Worm (Caenorhabditis elegans) whole organism, L4 larva: Measurements from ENCODE around the gene F10C1.23.

Source experiments
- D1046.2 ChIP-seq: fragments of 200-800 bp; sonication (Bioruptor generic); IDR thresholded peaks from 2 replicates; pipeline ENCODE4 v1.3.6; 2022; ENCODE audit warnings: missing genetic modification characterization, missing compliant biosample characterization
- F10B5.3 ChIP-seq: sonication (generic microtip); optimal IDR thresholded peaks from 2 replicates; lab custom pipeline; 2016; ENCODE audit warnings: mild to moderate bottlenecking, missing genetic modification characterization, missing compliant biosample characterization
- F26F4.8 ChIP-seq: fragments of 200-800 bp; sonication (Bioruptor generic); conservative IDR thresholded peaks from 2 replicates; pipeline ENCODE4 v1.3.6; 2022; ENCODE audit warnings: missing genetic modification characterization, missing compliant biosample characterization
- F37D6.2 ChIP-seq: sonication (generic microtip); optimal IDR thresholded peaks from 2 replicates; lab custom pipeline; 2016; ENCODE audit warnings: mild to moderate bottlenecking, missing genetic modification characterization, missing compliant biosample characterization
- T26A8.4 ChIP-seq: fragments of 200-800 bp; sonication (Bioruptor generic); IDR thresholded peaks from 2 replicates; pipeline ENCODE4 v1.3.6; 2022; ENCODE audit warnings: missing genetic modification characterization, missing compliant biosample characterization
- Y105C5A.15 ChIP-seq: fragments of 200-800 bp; sonication (Bioruptor generic); IDR thresholded peaks from 2 replicates; pipeline ENCODE4 v1.3.6; 2022; ENCODE audit warnings: missing genetic modification characterization, missing compliant biosample characterization
- Y48G9A.11 ChIP-seq: fragments of 200-800 bp; sonication (Bioruptor generic); IDR thresholded peaks from 2 replicates; pipeline ENCODE4 v1.3.6; 2022; ENCODE audit warnings: missing genetic modification reagents, missing genetic modification characterization, missing compliant biosample characterization
- ZK337.2 ChIP-seq: fragments of 200-800 bp; sonication (Bioruptor generic); IDR thresholded peaks from 2 replicates; pipeline ENCODE4 v1.3.6; 2022; ENCODE audit warnings: missing genetic modification reagents, missing genetic modification characterization, missing compliant biosample characterization
- ZK546.5 ChIP-seq, 2 experiments: sonication (generic microtip); optimal IDR thresholded peaks; 2 replicates each; lab custom pipeline; 2017; ENCODE audit warnings: missing biosample characterization in 2 of 2, missing genetic modification characterization in 2 of 2
- ama-1 ChIP-seq: fragments of 150-350 bp; optimal IDR thresholded peaks from 2 replicates; lab custom pipeline; 2014; ENCODE audit warnings: inconsistent platforms, mixed read lengths
- arid-1 ChIP-seq: fragments of 200-800 bp; sonication (Bioruptor generic); conservative IDR thresholded peaks from 2 replicates; pipeline ENCODE4 v1.3.6; 2022; ENCODE audit warnings: missing genetic modification reagents, missing genetic modification characterization, missing compliant biosample characterization
- attf-4 ChIP-seq: sonication (generic microtip); optimal IDR thresholded peaks from 3 replicates; lab custom pipeline; 2017; ENCODE audit warnings: missing biosample characterization, missing genetic modification characterization
- ceh-44 ChIP-seq: fragments of 200-800 bp; sonication (Bioruptor generic); IDR thresholded peaks from 2 replicates; pipeline ENCODE4 v1.3.6; 2022; ENCODE audit warnings: missing genetic modification reagents, missing genetic modification characterization, missing compliant biosample characterization
- ceh-82 ChIP-seq: sonication (generic microtip); optimal IDR thresholded peaks from 2 replicates; lab custom pipeline; 2017; ENCODE audit warnings: missing biosample characterization, missing genetic modification characterization
- ces-1 ChIP-seq: fragments of 150-350 bp; sonication (generic microtip); optimal IDR thresholded peaks from 4 replicates; lab custom pipeline; 2014; ENCODE audit warnings: missing biosample characterization, missing genetic modification reagents, missing genetic modification characterization
- cey-2 ChIP-seq: sonication (generic microtip); optimal IDR thresholded peaks from 3 replicates; lab custom pipeline; 2017; ENCODE audit warnings: missing genetic modification characterization, mild to moderate bottlenecking, missing compliant biosample characterization, antibody characterized with exemption, borderline replicate concordance; ENCODE audit not compliant: insufficient read depth
- daf-12 ChIP-seq: fragments of 150-350 bp; optimal IDR thresholded peaks from 2 replicates; lab custom pipeline; 2014; ENCODE audit warnings: missing biosample characterization, missing genetic modification reagents, missing genetic modification characterization
- dmd-8 ChIP-seq: fragments of 200-800 bp; sonication (Bioruptor generic); IDR thresholded peaks from 2 replicates; pipeline ENCODE4 v1.3.6; 2022; ENCODE audit warnings: missing genetic modification characterization, missing compliant biosample characterization
- duxl-1 ChIP-seq: sonication (generic microtip); optimal IDR thresholded peaks from 2 replicates; lab custom pipeline; 2016; ENCODE audit warnings: mild to moderate bottlenecking, missing genetic modification characterization, moderate library complexity, missing compliant biosample characterization; ENCODE audit not compliant: poor library complexity
- dve-1 ChIP-seq: sonication (generic microtip); optimal IDR thresholded peaks from 2 replicates; lab custom pipeline; 2017; ENCODE audit warnings: antibody characterized with exemption, mild to moderate bottlenecking, missing genetic modification characterization, missing compliant biosample characterization; ENCODE audit not compliant: insufficient read depth
- egl-43 ChIP-seq: fragments of 200-800 bp; sonication (Bioruptor generic); IDR thresholded peaks from 2 replicates; pipeline ENCODE4 v1.3.6; 2022; ENCODE audit warnings: missing genetic modification reagents, missing genetic modification characterization, missing compliant biosample characterization
- fos-1 ChIP-seq: fragments of 150-350 bp; optimal IDR thresholded peaks from 2 replicates; lab custom pipeline; 2014; ENCODE audit warnings: missing biosample characterization, missing genetic modification characterization
- hif-1 ChIP-seq, 2 experiments: sonication (generic microtip); optimal IDR thresholded peaks; 2 replicates each; lab custom pipeline; 2016 to 2017; ENCODE audit warnings: missing compliant biosample characterization in 2 of 2, missing genetic modification characterization in 2 of 2, missing genetic modification reagents in 2 of 2, missing genotype in 2 of 2, mild to moderate bottlenecking in 1 of 2
- hlh-30 ChIP-seq: sonication (generic microtip); optimal IDR thresholded peaks from 2 replicates; lab custom pipeline; 2017; ENCODE audit warnings: antibody characterized with exemption, mild to moderate bottlenecking, missing genetic modification characterization, missing compliant biosample characterization; ENCODE audit not compliant: insufficient read depth
- jun-1 ChIP-seq: fragments of 150-350 bp; optimal IDR thresholded peaks from 2 replicates; lab custom pipeline; 2014; ENCODE audit warnings: missing biosample characterization, missing genetic modification reagents, missing genetic modification characterization
- lim-7 ChIP-seq: fragments of 200-800 bp; sonication (Bioruptor generic); IDR thresholded peaks from 2 replicates; pipeline ENCODE4 v1.3.6; 2022; ENCODE audit warnings: missing genetic modification characterization, missing compliant biosample characterization
- lin-13 ChIP-seq: fragments of 150-350 bp; optimal IDR thresholded peaks from 2 replicates; lab custom pipeline; 2014; ENCODE audit warnings: missing biosample characterization, missing genetic modification reagents, missing genetic modification characterization
- lin-15B ChIP-seq: fragments of 150-350 bp; sonication (generic microtip); optimal IDR thresholded peaks from 3 replicates; lab custom pipeline; 2014; ENCODE audit warnings: missing biosample characterization, missing genetic modification characterization
- lin-29 ChIP-seq: fragments of 200-800 bp; sonication (Bioruptor generic); IDR thresholded peaks from 2 replicates; pipeline ENCODE4 v1.3.6; 2022; ENCODE audit warnings: missing genetic modification reagents, missing genetic modification characterization, missing compliant biosample characterization
- lir-3 ChIP-seq: sonication (generic microtip); optimal IDR thresholded peaks from 2 replicates; lab custom pipeline; 2016; ENCODE audit warnings: mild to moderate bottlenecking, missing genetic modification characterization, missing compliant biosample characterization
- madf-5 ChIP-seq, 2 experiments: fragments of 200-800 bp; sonication (Bioruptor generic); IDR thresholded peaks; 2 replicates each; pipeline ENCODE4 v1.3.6; 2022; ENCODE audit warnings: missing compliant biosample characterization in 2 of 2, missing genetic modification characterization in 2 of 2
- mep-1 ChIP-seq: fragments of 150-350 bp; sonication (generic microtip); optimal IDR thresholded peaks from 3 replicates; lab custom pipeline; 2014; ENCODE audit warnings: missing biosample characterization, missing genetic modification characterization
- mes-2 ChIP-seq: sonication (generic microtip); optimal IDR thresholded peaks from 2 replicates; lab custom pipeline; 2016; ENCODE audit warnings: missing genotype, mild to moderate bottlenecking, missing genetic modification characterization, missing compliant biosample characterization; ENCODE audit not compliant: poor library complexity, severe bottlenecking
- mxl-2 ChIP-seq: fragments of 200-800 bp; sonication (Bioruptor generic); conservative IDR thresholded peaks from 2 replicates; pipeline ENCODE4 v1.3.6; 2022; ENCODE audit warnings: missing genetic modification reagents, missing genetic modification characterization, missing compliant biosample characterization
- nhr-237 ChIP-seq: sonication (generic microtip); optimal IDR thresholded peaks from 2 replicates; lab custom pipeline; 2017; ENCODE audit warnings: missing biosample characterization, missing genetic modification characterization
- nhr-25 ChIP-seq: sonication (generic microtip); optimal IDR thresholded peaks from 2 replicates; lab custom pipeline; 2017; ENCODE audit warnings: missing genetic modification characterization, mild to moderate bottlenecking, missing compliant biosample characterization, antibody characterized with exemption, moderate library complexity, borderline replicate concordance; ENCODE audit not compliant: insufficient read depth
- nhr-28 ChIP-seq: fragments of 150-350 bp; optimal IDR thresholded peaks from 2 replicates; lab custom pipeline; 2014; ENCODE audit warnings: missing biosample characterization, missing genetic modification characterization
- nhr-48 ChIP-seq: sonication (generic microtip); optimal IDR thresholded peaks from 2 replicates; lab custom pipeline; 2016; ENCODE audit warnings: mild to moderate bottlenecking, missing genetic modification characterization, missing compliant biosample characterization
- nhr-6 ChIP-seq: fragments of 150-350 bp; optimal IDR thresholded peaks from 2 replicates; lab custom pipeline; 2014; ENCODE audit warnings: missing biosample characterization, missing genetic modification characterization
- pha-4 ChIP-seq, 2 experiments: fragments of 150-350 bp in 1 of 2; fragments of 200-800 bp in 1 of 2; sonication (Bioruptor generic) in 1 of 2; IDR thresholded peaks in 1 of 2; optimal IDR thresholded peaks in 1 of 2; 2 replicates each; pipeline versions ENCODE4 v1.3.6 to Lab custom; 2014 to 2022; ENCODE audit warnings: missing genetic modification characterization in 2 of 2, missing genetic modification reagents in 2 of 2, missing biosample characterization in 1 of 2, missing compliant biosample characterization in 1 of 2
- php-3 ChIP-seq: fragments of 200-800 bp; sonication (Bioruptor generic); IDR thresholded peaks from 2 replicates; pipeline ENCODE4 v1.3.6; 2022; ENCODE audit warnings: missing genetic modification reagents, missing genetic modification characterization, missing compliant biosample characterization
- sdz-12 ChIP-seq: fragments of 200-800 bp; sonication (Bioruptor generic); optimal IDR thresholded peaks from 2 replicates; lab custom pipeline; 2018; ENCODE audit warnings: mild to moderate bottlenecking, missing genetic modification characterization, missing compliant biosample characterization
- skn-1 ChIP-seq: fragments of 150-350 bp; optimal IDR thresholded peaks from 2 replicates; lab custom pipeline; 2014; ENCODE audit warnings: missing biosample characterization, missing genetic modification characterization
- snpc-4 ChIP-seq: fragments of 150-350 bp; optimal IDR thresholded peaks from 2 replicates; lab custom pipeline; 2014; ENCODE audit warnings: missing biosample characterization, missing genetic modification characterization
- spr-1 ChIP-seq: sonication (generic microtip); optimal IDR thresholded peaks from 2 replicates; lab custom pipeline; 2016; ENCODE audit warnings: mild to moderate bottlenecking, missing genetic modification characterization, missing compliant biosample characterization
- tra-1 ChIP-seq: fragments of 200-800 bp; sonication (Bioruptor generic); IDR thresholded peaks from 2 replicates; pipeline ENCODE4 v1.3.6; 2022; ENCODE audit warnings: missing genetic modification reagents, missing genetic modification characterization, missing compliant biosample characterization
- unc-39 ChIP-seq: sonication (generic microtip); optimal IDR thresholded peaks from 2 replicates; lab custom pipeline; 2017; ENCODE audit warnings: missing biosample characterization, missing genetic modification characterization
- zag-1 ChIP-seq: fragments of 150-350 bp; optimal IDR thresholded peaks from 2 replicates; lab custom pipeline; 2014; ENCODE audit warnings: missing biosample characterization, missing genetic modification characterization
- zfp-2 ChIP-seq: sonication (generic microtip); optimal IDR thresholded peaks from 2 replicates; lab custom pipeline; 2016; ENCODE audit warnings: mild to moderate bottlenecking, missing genetic modification characterization, missing compliant biosample characterization
- zfp-3 ChIP-seq: fragments of 200-800 bp; sonication (Bioruptor generic); conservative IDR thresholded peaks from 2 replicates; pipeline ENCODE4 v1.3.6; 2022; ENCODE audit warnings: missing genetic modification reagents, missing genetic modification characterization, missing compliant biosample characterization
- zip-2 ChIP-seq: fragments of 150-350 bp; optimal IDR thresholded peaks from 2 replicates; lab custom pipeline; 2014; ENCODE audit warnings: missing biosample characterization, missing genetic modification characterization

Gene F10C1.23

ce11 chrII:5725094-5725493 lies 32.7 kb upstream of the F10C1.23 start (continued):
- TF ChIP-seq hif-1 (tag; optimal IDR thresholded peaks at IDR 0.05; lab: Kevin White, UChicago) (peak in 1 of 2 experiments; percentile 37), madf-5 (GFP tag; IDR thresholded peaks at IDR 0.05; lab: Robert Waterston, UW) (no peak), ZK337.2 (no peak), ceh-44 (GFP tag; lab: Robert Waterston, UW) (no peak), F10B5.3 (no peak), egl-43 (GFP tag; lab: Robert Waterston, UW) (no peak), zfp-3 (GFP tag; lab: Robert Waterston, UW) (no peak), T26A8.4 (no peak), hlh-30 (tag; lab: Kevin White, UChicago) (no peak), ama-1 (no peak), ceh-82 (no peak), zfp-2 (no peak), skn-1 (tag; lab: Kevin White, UChicago) (no peak), lir-3 (tag; lab: Kevin White, UChicago) (no peak), ZK546.5 (tag; optimal IDR thresholded peaks at IDR 0.05; lab: Kevin White, UChicago) (no peak), php-3 (GFP tag; lab: Robert Waterston, UW) (no peak), sdz-12 (GFP tag; lab: Kevin White, UChicago) (no peak), nhr-28 (tag; lab: Kevin White, UChicago) (no peak), zag-1 (tag; lab: Kevin White, UChicago) (no peak), lin-15B (tag; lab: Kevin White, UChicago) (no peak), daf-12 (no peak), duxl-1 (tag; lab: Kevin White, UChicago) (no peak), spr-1 (tag; lab: Kevin White, UChicago) (no peak), F26F4.8 (GFP tag; lab: Robert Waterston, UW) (no peak), mxl-2 (no peak), nhr-237 (tag; lab: Kevin White, UChicago) (no peak), lim-7 (no peak), tra-1 (GFP tag; lab: Robert Waterston, UW) (no peak), D1046.2 (GFP tag; lab: Robert Waterston, UW) (no peak), Y48G9A.11 (GFP tag; lab: Robert Waterston, UW) (no peak), nhr-48 (tag; lab: Kevin White, UChicago) (no peak), nhr-6 (tag; lab: Kevin White, UChicago) (no peak), pha-4 (GFP tag; IDR thresholded peaks at IDR 0.05; lab: Robert Waterston, UW) (no peak), pha-4 (tag; optimal IDR thresholded peaks at IDR 0.05; lab: Kevin White, UChicago) (no peak), nhr-25 (tag; lab: Kevin White, UChicago) (no peak), jun-1 (no peak), dmd-8 (no peak), zip-2 (tag; lab: Kevin White, UChicago) (no peak), attf-4 (tag; lab: Kevin White, UChicago) (no peak), mes-2 (tag; lab: Kevin White, UChicago) (no peak), lin-29 (GFP tag; lab: Robert Waterston, UW) (no peak), unc-39 (tag; lab: Kevin White, UChicago) (no peak), F37D6.2 (tag; lab: Kevin White, UChicago) (peak; percentile 61), fos-1 (tag; lab: Kevin White, UChicago) (no peak), mep-1 (peak; percentile 86), lin-13 (no peak), Y105C5A.15 (GFP tag; lab: Robert Waterston, UW) (no peak), dve-1 (no peak), cey-2 (tag; lab: Kevin White, UChicago) (no peak), snpc-4 (no peak), ces-1 (peak; percentile 67), arid-1 (GFP tag; lab: Robert Waterston, UW) (no peak)
